Worm (Caenorhabditis elegans) whole organism, young adult: Measurements from ENCODE around the gene pkhm-2.

Experiments
- hmg-1.2 ChIP-seq: fragments of 200-800 bp; sonication (Bioruptor generic); IDR thresholded peaks from 2 replicates; pipeline ENCODE4 v1.3.6; 2022; ENCODE audit warnings: missing genetic modification reagents, missing genetic modification characterization, missing compliant biosample characterization
- mel-28 ChIP-seq: sonication (generic microtip); optimal IDR thresholded peaks from 2 replicates; lab custom pipeline; 2016; ENCODE audit warnings: borderline replicate concordance, mild to moderate bottlenecking, missing genetic modification characterization, missing compliant biosample characterization

DNA sequence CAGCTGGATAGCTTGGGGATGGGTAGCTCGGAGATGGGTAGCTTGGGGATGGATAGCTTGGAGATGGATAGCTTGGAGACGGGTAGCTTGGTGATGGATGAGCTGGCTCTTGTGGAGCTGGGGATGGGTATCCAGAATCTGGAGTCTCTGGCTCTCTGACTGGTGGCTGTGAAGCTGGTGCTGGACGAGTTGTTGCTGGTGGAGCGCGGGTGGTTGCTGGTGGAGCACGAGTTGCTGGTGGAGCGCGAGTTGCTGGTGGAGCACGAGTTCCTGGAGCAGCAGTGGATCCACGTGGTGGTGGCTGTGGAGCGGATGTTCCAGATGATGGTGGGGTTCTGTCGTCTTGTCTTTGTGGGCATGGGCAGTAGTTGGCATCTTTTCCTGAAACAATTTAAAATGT, 6.1 kb downstream of the pkhm-2 start:
- no peak for TF ChIP-seq hmg-1.2 (GFP tag; lab: Robert Waterston, UW)
- TF ChIP-seq mel-28 (tag; lab: Kevin White, UChicago): no peak
